Fruit fly (Drosophila melanogaster) whole organism, embryonic: Measurements from ENCODE around the gene Polr1C.

ENCODE experiments used
- Adf1 ChIP-seq: fragments of 200-800 bp; sonication (Bioruptor generic); IDR thresholded peaks from 2 replicates; pipeline ENCODE4 v1.3.6; 2022; ENCODE audit warnings: missing biosample characterization, missing genetic modification characterization
- CG1024 ChIP-seq: fragments of 200-800 bp; sonication (Bioruptor generic); IDR thresholded peaks from 2 replicates; pipeline ENCODE4 v1.3.6; 2022; ENCODE audit warnings: missing biosample characterization, missing genetic modification characterization
- CG12391 ChIP-seq: fragments of 200-800 bp; sonication (Bioruptor generic); optimal IDR thresholded peaks from 3 replicates; lab custom pipeline; 2018; ENCODE audit warnings: missing biosample characterization, mild to moderate bottlenecking, missing genetic modification characterization, moderate library complexity
- CG12659 ChIP-seq: fragments of 200-800 bp; sonication (Bioruptor generic); optimal IDR thresholded peaks from 3 replicates; lab custom pipeline; 2017; ENCODE audit warnings: mild to moderate bottlenecking, missing biosample characterization, missing genetic modification reagents, missing genetic modification characterization
- CG15696 ChIP-seq: fragments of 200-800 bp; sonication (Bioruptor generic); optimal IDR thresholded peaks from 2 replicates; lab custom pipeline; 2019; ENCODE audit warnings: missing biosample characterization, mild to moderate bottlenecking, missing genetic modification characterization, moderate library complexity
- CG1603 ChIP-seq: fragments of 200-800 bp; sonication (Bioruptor generic); optimal IDR thresholded peaks from 2 replicates; lab custom pipeline; 2019; ENCODE audit warnings: missing biosample characterization, mild to moderate bottlenecking, missing genetic modification characterization, moderate library complexity
- CG17829 ChIP-seq: fragments of 200-800 bp; optimal IDR thresholded peaks from 2 replicates; lab custom pipeline; 2019; ENCODE audit warnings: missing biosample characterization, mild to moderate bottlenecking, missing genetic modification characterization, moderate library complexity
- CG18011 ChIP-seq: fragments of 200-800 bp; sonication (Bioruptor generic); optimal IDR thresholded peaks from 2 replicates; lab custom pipeline; 2017; ENCODE audit warnings: missing biosample characterization, missing genetic modification characterization, mild to moderate bottlenecking, moderate library complexity, missing genotype
- CG2120 ChIP-seq: fragments of 200-800 bp; sonication (Bioruptor generic); optimal IDR thresholded peaks from 3 replicates; lab custom pipeline; 2016; ENCODE audit warnings: missing biosample characterization, missing genetic modification characterization
- CG2712 ChIP-seq: fragments of 200-800 bp; optimal IDR thresholded peaks from 3 replicates; lab custom pipeline; 2019; ENCODE audit warnings: missing biosample characterization, mild to moderate bottlenecking, missing genetic modification characterization, moderate library complexity
- CG30431 ChIP-seq: fragments of 200-800 bp; sonication (Bioruptor generic); optimal IDR thresholded peaks from 2 replicates; lab custom pipeline; 2017; ENCODE audit warnings: missing biosample characterization, missing genetic modification characterization
- CG32532 ChIP-seq: fragments of 200-800 bp; sonication (Bioruptor generic); IDR thresholded peaks from 2 replicates; pipeline ENCODE4 v1.3.6; 2022; ENCODE audit warnings: missing biosample characterization, missing genetic modification characterization
- CG3281 ChIP-seq: fragments of 200-800 bp; sonication (Bioruptor generic); optimal IDR thresholded peaks from 3 replicates; lab custom pipeline; 2017; ENCODE audit warnings: missing biosample characterization, mild to moderate bottlenecking, missing genetic modification characterization
- CG3995 ChIP-seq: fragments of 200-800 bp; sonication (Bioruptor generic); optimal IDR thresholded peaks from 3 replicates; lab custom pipeline; 2016; ENCODE audit warnings: missing biosample characterization, missing genetic modification characterization
- CG5245 ChIP-seq: fragments of 200-800 bp; sonication (Bioruptor generic); optimal IDR thresholded peaks from 3 replicates; lab custom pipeline; 2016; ENCODE audit warnings: missing biosample characterization, missing genetic modification characterization
- CG5953 ChIP-seq: fragments of 200-800 bp; sonication (Bioruptor generic); IDR thresholded peaks from 2 replicates; pipeline ENCODE4 v1.3.6; 2022; ENCODE audit warnings: missing biosample characterization, missing genetic modification characterization
- CG6272 ChIP-seq: fragments of 200-800 bp; sonication (Bioruptor generic); IDR thresholded peaks from 2 replicates; pipeline ENCODE4 v1.3.6; 2022; ENCODE audit warnings: missing biosample characterization, missing genetic modification characterization
- CG6654 ChIP-seq: fragments of 200-800 bp; sonication (Bioruptor generic); optimal IDR thresholded peaks from 2 replicates; lab custom pipeline; 2017; ENCODE audit warnings: missing biosample characterization, mild to moderate bottlenecking, missing genetic modification characterization
- CG7786 ChIP-seq: fragments of 200-800 bp; sonication (Bioruptor generic); optimal IDR thresholded peaks from 2 replicates; lab custom pipeline; 2016; ENCODE audit warnings: missing biosample characterization, missing genetic modification characterization
- CG8290 ChIP-seq, 3 experiments: fragments of 200-800 bp; sonication (Bioruptor generic); optimal IDR thresholded peaks; 2 replicates each; lab custom pipeline; 2016 to 2019; ENCODE audit warnings: missing biosample characterization in 3 of 3, missing genetic modification characterization in 3 of 3, mild to moderate bottlenecking in 2 of 3, moderate library complexity in 1 of 3
- Chrac-16 ChIP-seq: fragments of 200-800 bp; sonication (Bioruptor generic); optimal IDR thresholded peaks from 3 replicates; lab custom pipeline; 2016; ENCODE audit warnings: missing biosample characterization, missing genetic modification characterization
- CkIIα-i1 ChIP-seq: fragments of 200-800 bp; sonication (Bioruptor generic); IDR thresholded peaks from 2 replicates; pipeline ENCODE4 v1.3.6; 2022; ENCODE audit warnings: missing biosample characterization, missing genetic modification characterization
- CoRest ChIP-seq: fragments of 200-800 bp; sonication (Bioruptor generic); optimal IDR thresholded peaks from 3 replicates; lab custom pipeline; 2018; ENCODE audit warnings: missing biosample characterization, mild to moderate bottlenecking, missing genetic modification characterization, moderate library complexity
- Fer1 ChIP-seq: fragments of 200-800 bp; sonication (Bioruptor generic); optimal IDR thresholded peaks from 2 replicates; lab custom pipeline; 2017; ENCODE audit warnings: missing biosample characterization, mild to moderate bottlenecking, missing genetic modification characterization
- NC2α ChIP-seq: fragments of 200-800 bp; sonication (Bioruptor generic); optimal IDR thresholded peaks from 2 replicates; lab custom pipeline; 2016; ENCODE audit warnings: missing biosample characterization, missing genetic modification characterization
- Ravus ChIP-seq: fragments of 200-800 bp; sonication (Bioruptor generic); IDR thresholded peaks from 2 replicates; pipeline ENCODE4 v1.3.6; 2022; ENCODE audit warnings: missing biosample characterization, missing genetic modification characterization
- Rfx ChIP-seq: fragments of 200-800 bp; sonication (Bioruptor generic); IDR thresholded peaks from 2 replicates; pipeline ENCODE4 v1.3.6; 2022; ENCODE audit warnings: missing biosample characterization, missing genetic modification characterization
- al ChIP-seq: fragments of 200-800 bp; sonication (Bioruptor generic); IDR thresholded peaks from 2 replicates; pipeline ENCODE4 v1.3.6; 2022; ENCODE audit warnings: missing biosample characterization, missing genetic modification characterization
- ato ChIP-seq: fragments of 200-800 bp; sonication (Bioruptor generic); IDR thresholded peaks from 2 replicates; pipeline ENCODE4 v1.3.6; 2022; ENCODE audit warnings: missing biosample characterization, missing genetic modification characterization; ENCODE audit not compliant: partially characterized antibody
- crol ChIP-seq: fragments of 200-800 bp; sonication (Bioruptor generic); IDR thresholded peaks from 2 replicates; pipeline ENCODE4 v1.3.6; 2022; ENCODE audit warnings: missing biosample characterization, missing genetic modification characterization
- eve ChIP-seq, 2 experiments: fragments of >200 bp; optimal IDR thresholded peaks; 2 replicates each; lab custom pipeline; 2017; ENCODE audit warnings: missing biosample characterization in 2 of 2, missing genetic modification characterization in 2 of 2
- ftz-f1 ChIP-seq: fragments of 200-800 bp; sonication (Bioruptor generic); optimal IDR thresholded peaks from 2 replicates; lab custom pipeline; 2016; ENCODE audit warnings: missing biosample characterization, missing genetic modification characterization
- grn ChIP-seq: fragments of 200-800 bp; sonication (Bioruptor generic); optimal IDR thresholded peaks from 3 replicates; lab custom pipeline; 2017; ENCODE audit warnings: missing biosample characterization, missing genetic modification characterization
- gsb ChIP-seq: fragments of 200-800 bp; sonication (Bioruptor generic); IDR thresholded peaks from 2 replicates; pipeline ENCODE4 v1.3.6; 2022; ENCODE audit warnings: missing biosample characterization, missing genetic modification characterization
- maf-S ChIP-seq: fragments of 200-800 bp; sonication (Bioruptor generic); optimal IDR thresholded peaks from 2 replicates; lab custom pipeline; 2016; ENCODE audit warnings: missing biosample characterization, missing genetic modification characterization
- nmo ChIP-seq: fragments of 200-800 bp; sonication (Bioruptor generic); optimal IDR thresholded peaks from 2 replicates; lab custom pipeline; 2018; ENCODE audit warnings: missing biosample characterization, mild to moderate bottlenecking, missing genetic modification characterization, moderate library complexity
- odd ChIP-seq: fragments of 200-800 bp; sonication (Bioruptor generic); optimal IDR thresholded peaks from 2 replicates; lab custom pipeline; 2017; ENCODE audit warnings: missing biosample characterization, mild to moderate bottlenecking, missing genetic modification characterization
- pita ChIP-seq: fragments of 200-800 bp; sonication (Bioruptor generic); optimal IDR thresholded peaks from 2 replicates; lab custom pipeline; 2017; ENCODE audit warnings: missing biosample characterization, mild to moderate bottlenecking, missing genetic modification characterization
- prd ChIP-seq, 3 experiments: fragments of >200 bp in 2 of 3; fragments of 200-800 bp in 1 of 3; sonication (Bioruptor generic) in 1 of 3; optimal IDR thresholded peaks in 2 of 3; IDR thresholded peaks in 1 of 3; 2 replicates in 2 of 3; 3 replicates in 1 of 3; pipeline versions ENCODE4 v1.3.6 to Lab custom; 2017 to 2022; ENCODE audit warnings: missing biosample characterization in 1 of 3, missing genetic modification characterization in 1 of 3
- pum ChIP-seq: fragments of 200-800 bp; sonication (Bioruptor generic); optimal IDR thresholded peaks from 2 replicates; lab custom pipeline; 2016; ENCODE audit warnings: missing biosample characterization, missing genetic modification characterization
- row ChIP-seq: fragments of 200-800 bp; sonication (Bioruptor generic); IDR thresholded peaks from 3 replicates; pipeline ENCODE4 v1.3.6; 2022; ENCODE audit warnings: missing biosample characterization, missing genetic modification characterization
- sd ChIP-seq: fragments of 200-800 bp; sonication (Bioruptor generic); optimal IDR thresholded peaks from 3 replicates; lab custom pipeline; 2018; ENCODE audit warnings: missing biosample characterization, mild to moderate bottlenecking, missing genetic modification characterization, moderate library complexity
- sens ChIP-seq: fragments of 200-800 bp; sonication (Bioruptor generic); peaks from one replicate; lab custom pipeline; 2016; ENCODE audit warnings: missing biosample characterization, missing genetic modification characterization
- seq ChIP-seq: fragments of 200-800 bp; sonication (Bioruptor generic); IDR thresholded peaks from 2 replicates; pipeline ENCODE4 v1.3.6; 2022; ENCODE audit warnings: missing biosample characterization, missing genetic modification characterization
- sima ChIP-seq: fragments of 200-800 bp; sonication (Bioruptor generic); optimal IDR thresholded peaks from 2 replicates; lab custom pipeline; 2016; ENCODE audit warnings: missing biosample characterization, missing genetic modification characterization
- slbo ChIP-seq: fragments of 200-800 bp; sonication (Bioruptor generic); IDR thresholded peaks from 2 replicates; pipeline ENCODE4 v1.3.6; 2022; ENCODE audit warnings: missing biosample characterization, missing genetic modification characterization
- sna ChIP-seq: fragments of 200-800 bp; sonication (Bioruptor generic); IDR thresholded peaks from 2 replicates; pipeline ENCODE4 v1.3.6; 2022; ENCODE audit warnings: missing biosample characterization, missing genetic modification characterization; ENCODE audit not compliant: partially characterized antibody
- tin ChIP-seq: fragments of 200-800 bp; sonication (Bioruptor generic); optimal IDR thresholded peaks from 3 replicates; lab custom pipeline; 2016; ENCODE audit warnings: missing biosample characterization, missing genetic modification characterization
- trem ChIP-seq: fragments of 200-800 bp; optimal IDR thresholded peaks from 3 replicates; lab custom pipeline; 2019; ENCODE audit warnings: missing biosample characterization, mild to moderate bottlenecking, missing genetic modification characterization, moderate library complexity
- trh ChIP-seq: fragments of 200-800 bp; sonication (Bioruptor generic); optimal IDR thresholded peaks from 2 replicates; lab custom pipeline; 2016; ENCODE audit warnings: missing biosample characterization, missing genetic modification characterization
- zf30C ChIP-seq: fragments of 200-800 bp; sonication (Bioruptor generic); optimal IDR thresholded peaks from 3 replicates; lab custom pipeline; 2018; ENCODE audit warnings: missing biosample characterization, mild to moderate bottlenecking, missing genetic modification characterization

The Polr1C gene

DNA sequence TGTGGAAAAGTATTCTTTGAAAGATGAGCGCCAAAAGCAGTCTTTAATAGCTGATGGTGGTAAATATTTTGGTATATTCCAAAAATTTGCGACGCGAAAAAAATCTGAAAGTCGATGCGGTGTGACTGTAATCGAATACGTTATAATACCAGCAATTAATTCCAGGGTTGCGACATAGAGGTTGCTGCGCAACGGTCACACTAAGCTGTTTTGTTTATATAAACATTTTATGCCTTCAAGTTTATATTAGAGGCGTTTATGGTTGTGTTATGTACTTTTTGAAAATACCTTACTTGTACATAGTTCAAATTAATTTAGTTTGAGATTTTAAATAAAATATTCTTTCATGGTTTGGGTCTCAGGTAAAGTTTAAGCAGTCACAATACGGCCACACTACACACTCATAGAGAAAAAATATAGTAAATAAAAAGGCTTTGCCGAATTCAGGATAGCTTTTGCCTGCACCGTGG is 2.6 kb downstream of the Polr1C start, which contains the start of gene CG14043 (continued):
- TF ChIP-seq CG12659, result peak; percentile 91
- TF ChIP-seq Ravus (GFP tag; lab: Robert Waterston, UW), result no peak
- TF ChIP-seq grn, result no peak
- TF ChIP-seq NC2α (GFP tag; lab: Kevin White, UChicago), result no peak
- no peak for TF ChIP-seq CG5953 (GFP tag; lab: Robert Waterston, UW)
- no peak for TF ChIP-seq CG6272 (GFP tag; lab: Robert Waterston, UW)
- TF ChIP-seq sna (GFP tag; lab: Robert Waterston, UW), result no peak
- TF ChIP-seq sens (GFP tag; lab: Kevin White, UChicago), result peak; percentile 85
- peak; percentile 71 for TF ChIP-seq sd (tag; lab: Kevin White, UChicago)
- peak; percentile 62 for TF ChIP-seq pita (GFP tag; lab: Kevin White, UChicago)
- TF ChIP-seq CG7786 (GFP tag; lab: Kevin White, UChicago), result peak; percentile 40
- peak; percentile 55 for TF ChIP-seq row (GFP tag; lab: Robert Waterston, UW)
- TF ChIP-seq crol (GFP tag; lab: Robert Waterston, UW), result no peak
- TF ChIP-seq CG1603 (tag; lab: Kevin White, UChicago), result peak; percentile 45
- peak; percentile 51 for TF ChIP-seq CG17829 (tag; lab: Kevin White, UChicago)
- TF ChIP-seq CG18011 (GFP tag; lab: Kevin White, UChicago), result no peak
- TF ChIP-seq CG2120 (GFP tag; lab: Kevin White, UChicago), result peak; percentile 58
- peak; percentile 4 for TF ChIP-seq tin (GFP tag; lab: Kevin White, UChicago)
- no peak for TF ChIP-seq CG5245 (GFP tag; lab: Kevin White, UChicago)
- TF ChIP-seq CG15696 (tag; lab: Kevin White, UChicago), result peak; percentile 7
- TF ChIP-seq al (GFP tag; lab: Robert Waterston, UW), result 0 out of 2 replicates have a peak, but pooled peaks have one; percentile 30
- TF ChIP-seq trh (GFP tag; lab: Kevin White, UChicago), result no peak
- TF ChIP-seq CG8290 (GFP tag; optimal IDR thresholded peaks at IDR 0.05; lab: Kevin White, UChicago), result peak; percentile 1
- TF ChIP-seq CG8290 (tag; optimal IDR thresholded peaks at IDR 0.05; lab: Kevin White, UChicago), result no peak
- peak; percentile 22 for TF ChIP-seq pum (GFP tag; lab: Kevin White, UChicago)
- TF ChIP-seq ftz-f1 (GFP tag; lab: Kevin White, UChicago), result peak; percentile 21
- no peak for TF ChIP-seq seq (GFP tag; lab: Robert Waterston, UW)
- peak; percentile 60 for TF ChIP-seq CoRest (tag; lab: Kevin White, UChicago)
- no peak for TF ChIP-seq sima (GFP tag; lab: Kevin White, UChicago)
- TF ChIP-seq eve (GFP tag; optimal IDR thresholded peaks at IDR 0.05; lab: Kevin White, UChicago), result no peak
- TF ChIP-seq CG1024 (GFP tag; lab: Robert Waterston, UW), result no peak
- TF ChIP-seq CG2712, result peak; percentile 69
- no peak for TF ChIP-seq CG30431
- TF ChIP-seq zf30C, result no peak
- TF ChIP-seq odd, result no peak
- no peak for TF ChIP-seq gsb (GFP tag; lab: Robert Waterston, UW)
- no peak for TF ChIP-seq CkIIα-i1 (GFP tag; lab: Robert Waterston, UW)
- no peak for TF ChIP-seq maf-S
- peak; percentile 74 for TF ChIP-seq CG12391 (tag; lab: Kevin White, UChicago)
- peak; percentile 17 for TF ChIP-seq Chrac-16
- no peak for TF ChIP-seq Adf1 (GFP tag; lab: Robert Waterston, UW)
- peak; percentile 80 for TF ChIP-seq nmo (GFP tag; lab: Kevin White, UChicago)
- TF ChIP-seq CG3995 (GFP tag; lab: Kevin White, UChicago), result peak; percentile 0
- no peak for TF ChIP-seq Rfx (GFP tag; lab: Robert Waterston, UW)
- 0 out of 2 replicates have a peak, but pooled peaks have one; percentile 21 for TF ChIP-seq CG32532 (GFP tag; lab: Robert Waterston, UW)
- no peak for TF ChIP-seq Fer1
- TF ChIP-seq prd (optimal IDR thresholded peaks at IDR 0.05; lab: Kevin White, UChicago), result no peak
- TF ChIP-seq prd (GFP tag; IDR thresholded peaks at IDR 0.05; lab: Robert Waterston, UW), result peak; percentile 54; the same call in 2 of the 3 replicates
- peak; percentile 86 for TF ChIP-seq trem
- TF ChIP-seq ato (GFP tag; lab: Robert Waterston, UW), result no peak
- peak; percentile 59 for TF ChIP-seq slbo (GFP tag; lab: Robert Waterston, UW)
- peak; percentile 78 for TF ChIP-seq CG3281 (GFP tag; lab: Kevin White, UChicago)
- TF ChIP-seq CG6654 (GFP tag; lab: Kevin White, UChicago), result no peak
